Worm (Caenorhabditis elegans) whole organism, late embryonic: ENCODE measurements around the gene D1005.4.

Experiments
- C38D4.7 ChIP-seq: fragments of 200-800 bp; sonication (Bioruptor generic); optimal IDR thresholded peaks from 2 replicates; lab custom pipeline; 2018; ENCODE audit warnings: mild to moderate bottlenecking, missing genetic modification characterization, moderate library complexity, missing compliant biosample characterization
- ama-1 ChIP-seq: fragments of 150-350 bp; optimal IDR thresholded peaks from 2 replicates; lab custom pipeline; 2014
- ceh-18 ChIP-seq: sonication (generic microtip); optimal IDR thresholded peaks from 2 replicates; lab custom pipeline; 2016; ENCODE audit warnings: missing genetic modification characterization, missing compliant biosample characterization
- ceh-31 ChIP-seq: sonication (generic microtip); optimal IDR thresholded peaks from 2 replicates; lab custom pipeline; 2016; ENCODE audit warnings: missing genetic modification characterization, missing compliant biosample characterization
- ceh-34 ChIP-seq: sonication (generic microtip); optimal IDR thresholded peaks from 2 replicates; lab custom pipeline; 2016; ENCODE audit warnings: mild to moderate bottlenecking, missing genetic modification characterization, missing compliant biosample characterization
- dve-1 ChIP-seq: sonication (generic microtip); optimal IDR thresholded peaks from 2 replicates; lab custom pipeline; 2017; ENCODE audit warnings: antibody characterized with exemption, mild to moderate bottlenecking, missing genetic modification characterization, missing compliant biosample characterization
- fax-1 ChIP-seq: sonication (generic microtip); optimal IDR thresholded peaks from 2 replicates; lab custom pipeline; 2016; ENCODE audit warnings: missing genotype, missing genetic modification characterization, missing compliant biosample characterization
- hlh-15 ChIP-seq: sonication (generic microtip); optimal IDR thresholded peaks from 2 replicates; lab custom pipeline; 2016; ENCODE audit warnings: missing genetic modification characterization, missing compliant biosample characterization
- hlh-30 ChIP-seq: sonication (generic microtip); optimal IDR thresholded peaks from 2 replicates; lab custom pipeline; 2017; ENCODE audit warnings: antibody characterized with exemption, missing genetic modification characterization, missing compliant biosample characterization; ENCODE audit not compliant: insufficient read depth
- hlh-8 ChIP-seq: sonication (generic microtip); optimal IDR thresholded peaks from 2 replicates; lab custom pipeline; 2016; ENCODE audit warnings: missing genotype, missing genetic modification characterization, missing compliant biosample characterization
- pha-2 ChIP-seq: sonication (generic microtip); optimal IDR thresholded peaks from 2 replicates; lab custom pipeline; 2017; ENCODE audit warnings: mild to moderate bottlenecking, missing genetic modification characterization, missing compliant biosample characterization
- pros-1 ChIP-seq: fragments of 150-350 bp; optimal IDR thresholded peaks from 2 replicates; lab custom pipeline; 2014; ENCODE audit warnings: missing biosample characterization, missing genetic modification reagents, missing genetic modification characterization
- sdc-2 ChIP-seq: sonication (generic microtip); optimal IDR thresholded peaks from 2 replicates; lab custom pipeline; 2016; ENCODE audit warnings: missing genotype, missing genetic modification characterization, missing compliant biosample characterization
- tbx-7 ChIP-seq: sonication (generic microtip); optimal IDR thresholded peaks from 2 replicates; lab custom pipeline; 2016; ENCODE audit warnings: missing genotype, missing genetic modification characterization, missing compliant biosample characterization

DNA sequence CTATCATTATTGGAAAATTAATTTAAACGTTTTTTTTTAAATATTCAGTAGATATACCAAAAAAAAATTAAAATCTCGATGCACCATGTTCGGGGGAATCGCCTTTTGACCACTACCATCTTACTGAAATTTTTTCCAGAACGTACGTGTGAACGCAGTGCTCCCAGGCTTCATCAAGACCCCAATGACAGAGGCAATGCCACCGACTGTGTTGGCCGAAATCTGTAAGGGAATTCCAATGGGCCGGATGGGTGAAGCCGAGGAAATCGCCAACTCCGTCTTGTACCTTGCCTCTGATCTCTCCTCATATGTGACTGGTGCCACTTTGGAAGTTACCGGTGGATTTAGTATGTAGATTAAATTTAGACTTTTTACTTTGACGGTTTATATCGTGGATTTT, 3.2 kb upstream of the D1005.4 start:
- TF ChIP-seq fax-1 (tag; lab: Kevin White, UChicago), result no peak
- no peak for TF ChIP-seq hlh-15
- no peak for TF ChIP-seq ama-1 (lab: Kevin White, UChicago)
- no peak for TF ChIP-seq ceh-31 (tag; lab: Kevin White, UChicago)
- no peak for TF ChIP-seq dve-1
- no peak for TF ChIP-seq hlh-8 (tag; lab: Kevin White, UChicago)
- no peak for TF ChIP-seq hlh-30 (tag; lab: Kevin White, UChicago)
- no peak for TF ChIP-seq sdc-2 (tag; lab: Kevin White, UChicago)
- TF ChIP-seq tbx-7 (tag; lab: Kevin White, UChicago), result no peak
- TF ChIP-seq ceh-34, result no peak
- no peak for TF ChIP-seq ceh-18 (tag; lab: Kevin White, UChicago)
- no peak for TF ChIP-seq pros-1 (tag; lab: Kevin White, UChicago)
- TF ChIP-seq C38D4.7 (GFP tag; lab: Kevin White, UChicago), result no peak
- no peak for TF ChIP-seq pha-2
